Worm (Caenorhabditis elegans): ENCODE measurements around the gene sra-2.

- TF ChIP-seq flt-1 (GFP tag; IDR thresholded peaks at IDR 0.05) (no peak), cog-1 (tag; optimal IDR thresholded peaks at IDR 0.05) (no peak), ztf-23 (GFP tag; IDR thresholded peaks at IDR 0.05) (no peak)
These were observed 26.5 kb downstream of the sra-2 start, which contains the start of gene F35H8.2 for ce11 chrII:9554925-9555553.

Data from whole organism, midembryonic.